Worm (Caenorhabditis elegans) whole organism, late embryonic: ENCODE data around the gene srw-62.

Source experiments
- F13H6.1 ChIP-seq: sonication (generic microtip); optimal IDR thresholded peaks from 2 replicates; lab custom pipeline; 2016; ENCODE audit warnings: missing genetic modification characterization, missing compliant biosample characterization
- T23F11.4 ChIP-seq: fragments of 200-800 bp; sonication (Bioruptor generic); optimal IDR thresholded peaks from 2 replicates; lab custom pipeline; 2018; ENCODE audit warnings: mild to moderate bottlenecking, missing genetic modification characterization, missing compliant biosample characterization
- ceh-6 ChIP-seq: fragments of 200-800 bp; sonication (Bioruptor generic); optimal IDR thresholded peaks from 2 replicates; lab custom pipeline; 2018; ENCODE audit warnings: mild to moderate bottlenecking, missing genetic modification characterization, missing compliant biosample characterization
- ceh-9 ChIP-seq: sonication (generic microtip); optimal IDR thresholded peaks from 2 replicates; lab custom pipeline; 2016; ENCODE audit warnings: mild to moderate bottlenecking, missing genetic modification characterization, inconsistent platforms, missing compliant biosample characterization
- ets-4 ChIP-seq: sonication (generic microtip); optimal IDR thresholded peaks from 2 replicates; lab custom pipeline; 2016; ENCODE audit warnings: missing genetic modification characterization, missing compliant biosample characterization
- eyg-1 ChIP-seq: sonication (generic microtip); optimal IDR thresholded peaks from 2 replicates; lab custom pipeline; 2016; ENCODE audit warnings: missing genotype, missing genetic modification characterization, missing compliant biosample characterization
- nfya-1 ChIP-seq: sonication (generic microtip); optimal IDR thresholded peaks from 2 replicates; lab custom pipeline; 2017; ENCODE audit warnings: missing genetic modification characterization, mild to moderate bottlenecking, missing compliant biosample characterization, antibody characterized with exemption, moderate library complexity
- nhr-11 ChIP-seq: fragments of 150-350 bp; optimal IDR thresholded peaks from 2 replicates; lab custom pipeline; 2014; ENCODE audit warnings: missing biosample characterization, missing genetic modification characterization
- pha-2 ChIP-seq: sonication (generic microtip); optimal IDR thresholded peaks from 2 replicates; lab custom pipeline; 2017; ENCODE audit warnings: mild to moderate bottlenecking, missing genetic modification characterization, missing compliant biosample characterization
- pha-4 ChIP-seq: fragments of 150-350 bp; optimal IDR thresholded peaks from 2 replicates; lab custom pipeline; 2018; ENCODE audit warnings: missing biosample characterization, missing genetic modification reagents, missing genetic modification characterization
- tbx-2 ChIP-seq: sonication (generic microtip); optimal IDR thresholded peaks from 2 replicates; lab custom pipeline; 2016; ENCODE audit warnings: missing genetic modification characterization, missing compliant biosample characterization
- ttx-3 ChIP-seq: sonication (generic microtip); optimal IDR thresholded peaks from 2 replicates; lab custom pipeline; 2016; ENCODE audit warnings: missing genetic modification reagents, missing genetic modification characterization, missing compliant biosample characterization
- unc-55 ChIP-seq: sonication (generic microtip); optimal IDR thresholded peaks from 2 replicates; lab custom pipeline; 2017; ENCODE audit warnings: missing biosample characterization, missing genetic modification reagents, missing genetic modification characterization
- ztf-16 ChIP-seq: sonication (generic microtip); optimal IDR thresholded peaks from 2 replicates; lab custom pipeline; 2017; ENCODE audit warnings: missing genetic modification characterization, missing compliant biosample characterization

DNA sequence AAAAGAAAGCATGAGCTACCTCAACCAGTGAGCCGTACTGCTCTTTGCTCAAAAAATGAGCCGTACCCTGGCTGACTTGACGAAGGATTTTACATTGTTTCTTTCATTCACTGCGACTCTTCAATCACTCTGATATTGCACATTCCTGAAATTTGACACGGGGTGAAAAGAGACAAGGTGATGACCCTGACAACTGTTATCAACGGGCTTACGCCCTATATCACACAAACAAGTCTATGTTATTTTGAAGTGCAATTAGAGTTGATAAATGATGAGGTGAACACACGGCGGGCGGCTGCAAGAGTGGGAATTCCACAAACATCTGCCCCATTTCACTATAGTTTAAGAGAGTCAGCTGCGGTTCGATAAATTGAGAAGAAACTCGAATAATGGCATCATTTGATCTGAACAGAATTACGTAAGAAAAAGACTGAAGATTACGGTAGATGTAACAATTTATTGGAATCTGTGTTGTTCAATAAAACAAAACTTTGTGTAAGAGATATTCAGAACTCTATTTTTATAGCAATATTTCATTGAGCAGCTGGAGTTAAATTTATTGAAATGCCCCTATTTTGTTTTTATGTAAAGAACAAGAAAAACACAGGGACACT, 11.5 kb downstream of the srw-62 start:
- TF ChIP-seq unc-55 (GFP tag; lab: Kevin White, UChicago) (peak; percentile 43), ets-4 (tag; lab: Kevin White, UChicago) (no peak), F13H6.1 (tag; lab: Kevin White, UChicago) (no peak), T23F11.4 (GFP tag; lab: Kevin White, UChicago) (no peak), eyg-1 (tag; lab: Kevin White, UChicago) (no peak), ceh-6 (no peak), ttx-3 (no peak), ztf-16 (tag; lab: Kevin White, UChicago) (no peak), ceh-9 (tag; lab: Kevin White, UChicago) (no peak), pha-4 (tag; lab: Kevin White, UChicago) (no peak), nhr-11 (tag; lab: Kevin White, UChicago) (no peak), pha-2 (no peak), nfya-1 (tag; lab: Kevin White, UChicago) (no peak), tbx-2 (no peak)
